Worm (Caenorhabditis elegans): Measurements from ENCODE around the gene pqn-84.

Gene pqn-84

DNA sequence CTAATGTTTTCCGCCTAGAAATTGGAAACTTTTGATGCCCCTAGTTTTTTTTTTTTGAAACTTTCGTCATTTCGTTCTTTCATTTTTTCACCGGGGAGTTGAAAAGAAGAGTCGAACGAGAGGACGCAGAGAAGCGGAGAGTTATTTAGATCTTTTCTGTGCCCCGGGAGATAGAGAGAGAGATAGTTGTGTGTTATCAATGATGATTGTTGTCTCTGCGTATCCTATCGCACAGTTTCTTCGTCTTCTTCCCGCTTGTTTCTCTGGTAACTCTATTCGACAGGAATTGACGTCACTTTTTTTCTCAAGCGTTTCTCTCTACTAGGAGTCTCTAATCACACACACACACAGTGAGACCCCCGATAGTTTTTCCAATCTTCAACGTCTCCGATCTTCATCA lies 10.8 kb upstream of the pqn-84 start:
- peak; percentile 77 for TF ChIP-seq sma-9 (GFP tag; optimal IDR thresholded peaks at IDR 0.05)
- TF ChIP-seq sma-9 (tag; optimal IDR thresholded peaks at IDR 0.05): no peak
- peak; percentile 14 for TF ChIP-seq nhr-6 (tag; optimal IDR thresholded peaks at IDR 0.05)
- TF ChIP-seq lin-39 (tag; optimal IDR thresholded peaks at IDR 0.05): no peak
- peak; percentile 80 for TF ChIP-seq sem-4 (tag; optimal IDR thresholded peaks at IDR 0.05)
- peak; percentile 53 for TF ChIP-seq nhr-21 (tag; optimal IDR thresholded peaks at IDR 0.05)
- peak; percentile 9 for TF ChIP-seq ztf-4 (tag; optimal IDR thresholded peaks at IDR 0.05)
- TF ChIP-seq gmeb-1 (tag; optimal IDR thresholded peaks at IDR 0.05): peak; percentile 67
- TF ChIP-seq blmp-1 (tag; optimal IDR thresholded peaks at IDR 0.05; ENCODE audit: insufficient read depth): peak; percentile 70
- TF ChIP-seq C34F6.9 (tag; optimal IDR thresholded peaks at IDR 0.05): peak; percentile 48
- TF ChIP-seq mdl-1 (tag; optimal IDR thresholded peaks at IDR 0.05): peak in 1 of 2 experiments; percentile 20
- TF ChIP-seq lin-13 (GFP tag; optimal IDR thresholded peaks at IDR 0.05): peak; percentile 31
- TF ChIP-seq lsy-2 (tag; optimal IDR thresholded peaks at IDR 0.05): peak in 1 of 2 experiments; percentile 57
- no peak for TF ChIP-seq ztf-11 (tag; optimal IDR thresholded peaks at IDR 0.05)
- peak; percentile 74 for TF ChIP-seq F13H6.1 (tag; optimal IDR thresholded peaks at IDR 0.05)
- TF ChIP-seq Y55F3AM.14 (GFP tag; optimal IDR thresholded peaks at IDR 0.05): peak; percentile 4
- no peak for TF ChIP-seq unc-62 (GFP tag; optimal IDR thresholded peaks at IDR 0.05)
- peak; percentile 96 for TF ChIP-seq fos-1 (tag; optimal IDR thresholded peaks at IDR 0.05)
- no peak for TF ChIP-seq snpc-4 (tag; optimal IDR thresholded peaks at IDR 0.05)
- peak; percentile 75 for TF ChIP-seq nhr-129 (tag; optimal IDR thresholded peaks at IDR 0.05)
- no peak for TF ChIP-seq mbf-1 (tag; optimal IDR thresholded peaks at IDR 0.05)
- peak; percentile 90 for TF ChIP-seq crh-2 (tag; optimal IDR thresholded peaks at IDR 0.05)
- no peak for TF ChIP-seq nhr-11 (tag; optimal IDR thresholded peaks at IDR 0.05)
- TF ChIP-seq sma-3 (GFP tag; optimal IDR thresholded peaks at IDR 0.05): peak; percentile 76
- TF ChIP-seq nhr-25 (tag; optimal IDR thresholded peaks at IDR 0.05): peak; percentile 57
- TF ChIP-seq egl-27 (tag; optimal IDR thresholded peaks at IDR 0.05): peak; percentile 50
- no peak for TF ChIP-seq ZK546.5 (tag; optimal IDR thresholded peaks at IDR 0.05)

ce11 chrIII:11689887-11690286 lies 10.2 kb upstream of the pqn-84 start:
- TF ChIP-seq lin-39 (tag; optimal IDR thresholded peaks at IDR 0.05) (no peak), nhr-21 (tag; optimal IDR thresholded peaks at IDR 0.05) (no peak), zag-1 (tag; optimal IDR thresholded peaks at IDR 0.05) (no peak)

DNA sequence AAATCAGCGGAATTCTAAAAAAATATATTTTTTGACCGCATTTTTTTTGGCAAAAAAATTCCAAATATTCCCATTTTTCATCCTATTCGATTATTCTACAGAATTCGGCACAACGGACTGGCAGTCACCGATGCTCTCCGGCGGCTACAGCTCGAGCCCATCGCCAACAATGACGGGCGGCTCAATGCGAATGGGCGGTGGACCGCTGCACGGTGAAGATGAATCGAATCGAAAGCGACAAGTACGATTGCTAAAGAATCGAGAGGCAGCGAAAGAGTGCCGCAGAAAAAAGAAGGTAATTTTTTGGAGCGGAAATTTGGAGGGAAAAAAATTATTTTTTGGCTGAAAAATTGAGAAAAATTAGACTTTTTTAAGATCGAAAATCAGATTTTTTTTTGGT lies 7.7 kb upstream of the pqn-84 start:
- TF ChIP-seq mab-5 (tag; optimal IDR thresholded peaks at IDR 0.05): no peak
- no peak for TF ChIP-seq gmeb-1 (tag; optimal IDR thresholded peaks at IDR 0.05)
- TF ChIP-seq mbf-1 (tag; optimal IDR thresholded peaks at IDR 0.05): no peak
- no peak for TF ChIP-seq lin-39 (tag; optimal IDR thresholded peaks at IDR 0.05)
- TF ChIP-seq elt-3 (tag; optimal IDR thresholded peaks at IDR 0.05): no peak
- TF ChIP-seq sma-3 (GFP tag; optimal IDR thresholded peaks at IDR 0.05): no peak
- TF ChIP-seq unc-55 (GFP tag; optimal IDR thresholded peaks at IDR 0.05): no peak
- TF ChIP-seq skn-1 (tag; optimal IDR thresholded peaks at IDR 0.05): no peak
- TF ChIP-seq fos-1 (tag; optimal IDR thresholded peaks at IDR 0.05): no peak
- no peak for TF ChIP-seq lsy-2 (tag; optimal IDR thresholded peaks at IDR 0.05)
- no peak for TF ChIP-seq nhr-77 (tag; optimal IDR thresholded peaks at IDR 0.05)
- no peak for TF ChIP-seq F13H6.1 (tag; optimal IDR thresholded peaks at IDR 0.05)
- TF ChIP-seq lin-11 (tag; optimal IDR thresholded peaks at IDR 0.05): no peak
- no peak for TF ChIP-seq unc-39 (tag; optimal IDR thresholded peaks at IDR 0.05)
- TF ChIP-seq elt-1 (tag; optimal IDR thresholded peaks at IDR 0.05): no peak
- TF ChIP-seq nhr-6 (tag; optimal IDR thresholded peaks at IDR 0.05): no peak
- TF ChIP-seq nhr-25 (tag; optimal IDR thresholded peaks at IDR 0.05): no peak

DNA sequence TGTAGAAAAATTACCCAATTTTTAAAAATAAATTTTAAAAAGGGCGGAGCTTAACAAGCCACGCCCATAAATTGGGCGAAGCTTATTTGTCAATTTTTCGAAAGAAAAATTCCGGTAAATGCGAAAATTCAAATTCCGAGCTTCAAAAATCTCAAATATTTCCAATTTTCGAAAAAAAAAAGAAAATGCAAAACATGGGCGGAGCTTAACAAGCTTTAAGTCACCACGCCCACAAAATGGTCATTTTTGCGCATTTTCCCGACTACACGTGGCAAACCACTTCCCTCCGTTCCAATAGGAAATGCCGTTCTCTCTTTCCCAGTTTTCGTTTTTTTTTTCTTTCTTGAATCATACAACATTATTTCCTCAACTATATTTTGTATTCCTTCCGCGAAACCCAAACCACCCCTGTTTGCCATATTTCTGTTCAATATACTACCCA lies 5.5 kb upstream of the pqn-84 start:
- TF ChIP-seq fos-1 (tag; optimal IDR thresholded peaks at IDR 0.05) (no peak), dmd-4 (tag; optimal IDR thresholded peaks at IDR 0.05) (no peak), nhr-77 (tag; optimal IDR thresholded peaks at IDR 0.05) (no peak), Y55F3AM.14 (GFP tag; optimal IDR thresholded peaks at IDR 0.05) (peak; percentile 45), ceh-82 (tag; optimal IDR thresholded peaks at IDR 0.05) (no peak), skn-1 (tag; optimal IDR thresholded peaks at IDR 0.05) (no peak), nhr-10 (tag; optimal IDR thresholded peaks at IDR 0.05) (no peak), aly-2 (tag; optimal IDR thresholded peaks at IDR 0.05) (no peak), lin-39 (tag; optimal IDR thresholded peaks at IDR 0.05) (no peak), sma-3 (GFP tag; optimal IDR thresholded peaks at IDR 0.05) (no peak), crh-2 (tag; optimal IDR thresholded peaks at IDR 0.05) (peak; percentile 6), ztf-11 (tag; optimal IDR thresholded peaks at IDR 0.05) (no peak), F13H6.1 (tag; optimal IDR thresholded peaks at IDR 0.05) (no peak), ceh-16 (tag; optimal IDR thresholded peaks at IDR 0.05) (no peak), peb-1 (tag; optimal IDR thresholded peaks at IDR 0.05) (no peak), ama-1 (optimal IDR thresholded peaks at IDR 0.05) (peak; percentile 52), ztf-1 (GFP tag; conservative IDR thresholded peaks at IDR 0.05) (no peak)

All from whole organism, L2 larva.